Fruit fly (Drosophila melanogaster) whole organism, embryonic: Measurements from ENCODE around the gene corto.

Source experiments
- Abd-B ChIP-seq: fragments of 200-800 bp; sonication (Bioruptor generic); optimal IDR thresholded peaks from 2 replicates; lab custom pipeline; 2018; ENCODE audit warnings: missing biosample characterization, mild to moderate bottlenecking, missing genetic modification characterization, moderate library complexity
- Atf3 ChIP-seq: fragments of 200-800 bp; sonication (Bioruptor generic); optimal IDR thresholded peaks from 3 replicates; lab custom pipeline; 2016; ENCODE audit warnings: missing biosample characterization, missing genetic modification characterization
- Bteb2 ChIP-seq: fragments of 200-800 bp; sonication (Bioruptor generic); optimal IDR thresholded peaks from 2 replicates; lab custom pipeline; 2016; ENCODE audit warnings: missing biosample characterization, missing genetic modification characterization
- CG10209 ChIP-seq: fragments of 200-800 bp; sonication (Bioruptor generic); optimal IDR thresholded peaks from 3 replicates; lab custom pipeline; 2017; ENCODE audit warnings: missing biosample characterization, mild to moderate bottlenecking, missing genetic modification characterization, missing genetic modification reagents
- CG10431 ChIP-seq: fragments of 200-800 bp; sonication (Bioruptor generic); optimal IDR thresholded peaks from 3 replicates; lab custom pipeline; 2018; ENCODE audit warnings: missing biosample characterization, mild to moderate bottlenecking, missing genetic modification characterization
- CG12071 ChIP-seq: fragments of 200-800 bp; sonication (Bioruptor generic); optimal IDR thresholded peaks from 3 replicates; lab custom pipeline; 2018; ENCODE audit warnings: missing biosample characterization, mild to moderate bottlenecking, missing genetic modification characterization
- CG14860 ChIP-seq: fragments of 200-800 bp; sonication (Bioruptor generic); IDR thresholded peaks from 3 replicates; pipeline ENCODE4 v1.3.6; 2022; ENCODE audit warnings: missing biosample characterization, missing genetic modification characterization; ENCODE audit not compliant: partially characterized antibody
- CG15269 ChIP-seq: fragments of 200-800 bp; sonication (Bioruptor generic); optimal IDR thresholded peaks from 2 replicates; lab custom pipeline; 2018; ENCODE audit warnings: missing biosample characterization, mild to moderate bottlenecking, missing genetic modification characterization, moderate library complexity
- CG15514 ChIP-seq: fragments of 200-800 bp; sonication (Bioruptor generic); optimal IDR thresholded peaks from 3 replicates; lab custom pipeline; 2017; ENCODE audit warnings: missing biosample characterization, missing genetic modification characterization, mild to moderate bottlenecking, moderate library complexity, missing genetic modification reagents
- CG1603 ChIP-seq: fragments of 200-800 bp; sonication (Bioruptor generic); optimal IDR thresholded peaks from 2 replicates; lab custom pipeline; 2019; ENCODE audit warnings: missing biosample characterization, mild to moderate bottlenecking, missing genetic modification characterization, moderate library complexity
- CG16863 ChIP-seq: fragments of 200-800 bp; sonication (Bioruptor generic); optimal IDR thresholded peaks from 3 replicates; lab custom pipeline; 2016; ENCODE audit warnings: missing biosample characterization, missing genetic modification characterization
- CG18262 ChIP-seq: fragments of 200-800 bp; optimal IDR thresholded peaks from 3 replicates; lab custom pipeline; 2019; ENCODE audit warnings: missing biosample characterization, mild to moderate bottlenecking, missing genetic modification characterization, moderate library complexity
- CG18476 ChIP-seq: fragments of 200-800 bp; sonication (Bioruptor generic); optimal IDR thresholded peaks from 2 replicates; lab custom pipeline; 2016; ENCODE audit warnings: missing biosample characterization, mild to moderate bottlenecking, missing genetic modification characterization
- CG18599 ChIP-seq: fragments of 200-800 bp; sonication (Bioruptor generic); optimal IDR thresholded peaks from 3 replicates; lab custom pipeline; 2017; ENCODE audit warnings: missing biosample characterization, missing genetic modification characterization, mild to moderate bottlenecking, moderate library complexity, missing genetic modification reagents
- CG4854 ChIP-seq: fragments of 200-800 bp; sonication (Bioruptor generic); optimal IDR thresholded peaks from 2 replicates; lab custom pipeline; 2016; ENCODE audit warnings: missing biosample characterization, missing genetic modification characterization, inconsistent platforms
- CG6854 ChIP-seq: fragments of 200-800 bp; sonication (Bioruptor generic); optimal IDR thresholded peaks from 3 replicates; lab custom pipeline; 2017; ENCODE audit warnings: missing biosample characterization, mild to moderate bottlenecking, missing genetic modification characterization
- CG7786 ChIP-seq: fragments of 200-800 bp; sonication (Bioruptor generic); optimal IDR thresholded peaks from 2 replicates; lab custom pipeline; 2016; ENCODE audit warnings: missing biosample characterization, missing genetic modification characterization
- Deaf1 ChIP-seq: fragments of 200-800 bp; optimal IDR thresholded peaks from 3 replicates; lab custom pipeline; 2019; ENCODE audit warnings: missing biosample characterization, mild to moderate bottlenecking, missing genetic modification characterization, moderate library complexity
- Eip74EF ChIP-seq, 2 experiments: fragments of 200-800 bp in 1 of 2; fragments of >200 bp in 1 of 2; sonication (Bioruptor generic) in 1 of 2; optimal IDR thresholded peaks; 2 replicates each; lab custom pipeline; 2017 to 2019; ENCODE audit warnings: missing biosample characterization in 2 of 2, missing genetic modification characterization in 2 of 2, mild to moderate bottlenecking in 1 of 2, moderate library complexity in 1 of 2
- Elba2 ChIP-seq: fragments of 200-800 bp; sonication (Bioruptor generic); optimal IDR thresholded peaks from 3 replicates; lab custom pipeline; 2016; ENCODE audit warnings: missing biosample characterization, missing genetic modification characterization
- H15 ChIP-seq: fragments of 200-800 bp; sonication (Bioruptor generic); IDR thresholded peaks from 3 replicates; pipeline ENCODE4 v1.3.6; 2022; ENCODE audit warnings: missing biosample characterization, missing genetic modification characterization
- HLH3B ChIP-seq: fragments of 200-800 bp; sonication (Bioruptor generic); IDR thresholded peaks from 2 replicates; pipeline ENCODE4 v1.3.6; 2022; ENCODE audit warnings: missing biosample characterization, missing genetic modification characterization
- Hmx ChIP-seq: fragments of 200-800 bp; sonication (Bioruptor generic); optimal IDR thresholded peaks from 2 replicates; lab custom pipeline; 2016; ENCODE audit warnings: missing biosample characterization, missing genetic modification characterization
- Kr ChIP-seq: fragments of 200-800 bp; sonication (Bioruptor generic); optimal IDR thresholded peaks from 2 replicates; lab custom pipeline; 2017; ENCODE audit warnings: missing biosample characterization, mild to moderate bottlenecking, missing genetic modification characterization
- Med ChIP-seq: fragments of 200-800 bp; sonication (Bioruptor generic); peaks from one replicate; lab custom pipeline; 2016; ENCODE audit warnings: missing biosample characterization, missing genetic modification characterization, mild to moderate bottlenecking, inconsistent platforms, moderate library complexity
- Poxn ChIP-seq: fragments of 200-800 bp; sonication (Bioruptor generic); IDR thresholded peaks from 2 replicates; pipeline ENCODE4 v1.3.6; 2022; ENCODE audit warnings: missing biosample characterization, missing genetic modification characterization
- Usf ChIP-seq: fragments of 200-800 bp; sonication (Bioruptor generic); optimal IDR thresholded peaks from 2 replicates; lab custom pipeline; 2017; ENCODE audit warnings: missing genotype, missing biosample characterization, missing genetic modification characterization
- abd-A ChIP-seq: fragments of 200-800 bp; sonication (Bioruptor generic); optimal IDR thresholded peaks from 3 replicates; lab custom pipeline; 2019; ENCODE audit warnings: missing biosample characterization, mild to moderate bottlenecking, missing genetic modification characterization, moderate library complexity
- caup ChIP-seq: fragments of 200-800 bp; sonication (Bioruptor generic); optimal IDR thresholded peaks from 3 replicates; lab custom pipeline; 2017; ENCODE audit warnings: missing biosample characterization, mild to moderate bottlenecking, missing genetic modification characterization, moderate library complexity; ENCODE audit not compliant: severe bottlenecking
- cg ChIP-seq: fragments of 200-800 bp; sonication (Bioruptor generic); optimal IDR thresholded peaks from 3 replicates; lab custom pipeline; 2019; ENCODE audit warnings: missing biosample characterization, mild to moderate bottlenecking, missing genetic modification characterization, moderate library complexity
- crol ChIP-seq: fragments of 200-800 bp; sonication (Bioruptor generic); IDR thresholded peaks from 2 replicates; pipeline ENCODE4 v1.3.6; 2022; ENCODE audit warnings: missing biosample characterization, missing genetic modification characterization
- dysf ChIP-seq: fragments of 200-800 bp; sonication (Bioruptor generic); IDR thresholded peaks from 3 replicates; pipeline ENCODE4 v1.3.6; 2022; ENCODE audit warnings: missing biosample characterization, missing genetic modification characterization
- esg ChIP-seq: fragments of 200-800 bp; sonication (Bioruptor generic); conservative IDR thresholded peaks from 2 replicates; pipeline ENCODE4 v1.3.6; 2022; ENCODE audit warnings: missing biosample characterization, missing genetic modification characterization
- eve ChIP-seq, 2 experiments: fragments of >200 bp; optimal IDR thresholded peaks; 2 replicates each; lab custom pipeline; 2017; ENCODE audit warnings: missing biosample characterization in 2 of 2, missing genetic modification characterization in 2 of 2
- gem ChIP-seq: fragments of 200-800 bp; sonication (Bioruptor generic); optimal IDR thresholded peaks from 2 replicates; lab custom pipeline; 2019; ENCODE audit warnings: missing biosample characterization, mild to moderate bottlenecking, missing genetic modification characterization, moderate library complexity
- grn ChIP-seq: fragments of 200-800 bp; sonication (Bioruptor generic); optimal IDR thresholded peaks from 3 replicates; lab custom pipeline; 2017; ENCODE audit warnings: missing biosample characterization, missing genetic modification characterization
- lov ChIP-seq, 2 experiments: fragments of 200-800 bp in 1 of 2; fragments of >200 bp in 1 of 2; sonication (Bioruptor generic) in 1 of 2; IDR thresholded peaks in 1 of 2; optimal IDR thresholded peaks in 1 of 2; 2 replicates in 1 of 2; 3 replicates in 1 of 2; pipeline versions ENCODE4 v1.3.6 to Lab custom; 2017 to 2022; ENCODE audit warnings: missing biosample characterization in 1 of 2, missing genetic modification characterization in 1 of 2
- pros ChIP-seq: fragments of 200-800 bp; sonication (Bioruptor generic); optimal IDR thresholded peaks from 3 replicates; lab custom pipeline; 2019; ENCODE audit warnings: missing biosample characterization, mild to moderate bottlenecking, missing genetic modification characterization, moderate library complexity
- sens ChIP-seq: fragments of 200-800 bp; sonication (Bioruptor generic); peaks from one replicate; lab custom pipeline; 2016; ENCODE audit warnings: missing biosample characterization, missing genetic modification characterization
- tap ChIP-seq: fragments of 200-800 bp; optimal IDR thresholded peaks from 3 replicates; lab custom pipeline; 2019; ENCODE audit warnings: missing biosample characterization, mild to moderate bottlenecking, missing genetic modification characterization, moderate library complexity
- tll ChIP-seq, 2 experiments: fragments of 200-800 bp in 1 of 2; fragments of >200 bp in 1 of 2; sonication (Bioruptor generic) in 1 of 2; optimal IDR thresholded peaks; 2 replicates each; lab custom pipeline; 2017 to 2019; ENCODE audit warnings: missing biosample characterization in 2 of 2, missing genetic modification characterization in 2 of 2, mild to moderate bottlenecking in 1 of 2, moderate library complexity in 1 of 2
- toy ChIP-seq: fragments of 200-800 bp; sonication (Bioruptor generic); IDR thresholded peaks from 2 replicates; pipeline ENCODE4 v1.3.6; 2022; ENCODE audit warnings: missing biosample characterization, missing genetic modification characterization
- twi ChIP-seq: fragments of 200-800 bp; optimal IDR thresholded peaks from 2 replicates; lab custom pipeline; 2019; ENCODE audit warnings: missing biosample characterization, mild to moderate bottlenecking, missing genetic modification characterization, moderate library complexity
- unc-4 ChIP-seq: fragments of 200-800 bp; sonication (Bioruptor generic); IDR thresholded peaks from 2 replicates; pipeline ENCODE4 v1.3.6; 2022; ENCODE audit warnings: missing biosample characterization, missing genetic modification characterization; ENCODE audit not compliant: partially characterized antibody
- vvl ChIP-seq: fragments of 200-800 bp; sonication (Bioruptor generic); IDR thresholded peaks from 2 replicates; pipeline ENCODE4 v1.3.6; 2022; ENCODE audit warnings: missing biosample characterization, missing genetic modification characterization
- wor ChIP-seq: fragments of 200-800 bp; sonication (Bioruptor generic); IDR thresholded peaks from 2 replicates; pipeline ENCODE4 v1.3.6; 2022; ENCODE audit warnings: missing biosample characterization, missing genetic modification characterization

The corto gene

DNA sequence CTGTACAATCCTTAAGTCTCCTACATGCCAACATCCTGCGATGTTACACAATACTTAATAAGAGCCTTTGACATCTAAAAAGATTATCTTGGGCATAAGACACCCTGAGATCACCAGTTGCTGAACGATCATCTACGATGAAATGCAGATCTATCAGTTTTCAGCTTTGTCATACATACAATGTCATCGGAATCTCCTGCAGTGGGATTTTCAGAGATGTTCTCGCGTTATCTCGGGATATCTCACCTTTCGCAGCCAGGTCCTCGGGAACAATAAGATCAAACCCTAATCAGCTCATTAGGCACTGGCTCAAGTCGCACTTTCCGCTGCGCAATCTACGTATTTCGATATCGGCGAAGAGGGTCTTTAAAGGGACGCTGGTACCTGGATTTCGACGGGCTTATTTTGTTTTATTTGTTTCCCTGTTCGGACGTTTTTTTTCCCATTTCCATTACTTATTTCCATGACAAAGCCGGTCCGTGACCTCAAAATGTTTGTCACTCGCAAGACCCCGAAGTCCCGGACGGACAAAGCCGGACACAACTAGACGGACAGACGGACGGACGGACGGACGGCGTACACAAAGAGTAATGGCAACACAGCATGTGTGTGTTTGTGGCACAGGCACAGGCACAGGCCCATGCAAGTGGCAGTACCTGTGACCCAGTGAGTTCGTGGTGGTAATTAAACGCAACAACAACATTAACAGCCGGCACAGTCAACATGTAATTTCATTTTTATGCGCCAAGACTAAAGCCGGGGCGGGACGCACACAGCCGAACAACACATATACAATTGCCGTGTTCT, 48.0 kb downstream of the corto start (continued):
- TF ChIP-seq CG6854 (GFP tag; lab: Kevin White, UChicago) (no peak), CG15269 (tag; lab: Kevin White, UChicago) (no peak), CG7786 (no peak), twi (tag; lab: Kevin White, UChicago) (peak; percentile 92), H15 (GFP tag; lab: Robert Waterston, UW) (no peak), lov (optimal IDR thresholded peaks at IDR 0.05; lab: Kevin White, UChicago) (no peak), lov (GFP tag; IDR thresholded peaks at IDR 0.05; lab: Robert Waterston, UW) (peak; percentile 70; the same call in 2 of the 3 replicates), CG4854 (no peak), CG10431 (no peak), HLH3B (peak; percentile 38; the same call in 1 of the 2 replicates), caup (no peak), Abd-B (GFP tag; lab: Kevin White, UChicago) (peak; percentile 9), Kr (GFP tag; lab: Kevin White, UChicago) (peak; percentile 25), unc-4 (GFP tag; lab: Robert Waterston, UW) (no peak), tll (GFP tag; optimal IDR thresholded peaks at IDR 0.05; lab: Kevin White, UChicago) (peak in 1 of 2 experiments; percentile 98), Bteb2 (GFP tag; lab: Kevin White, UChicago) (no peak), pros (GFP tag; lab: Kevin White, UChicago) (peak; percentile 69), cg (GFP tag; lab: Kevin White, UChicago) (peak; percentile 60), grn (peak; percentile 92), CG16863 (GFP tag; lab: Kevin White, UChicago) (no peak), CG18476 (no peak), Hmx (GFP tag; lab: Kevin White, UChicago) (no peak), Poxn (GFP tag; lab: Robert Waterston, UW) (no peak), tap (no peak), esg (no peak), sens (peak; percentile 74)

DNA sequence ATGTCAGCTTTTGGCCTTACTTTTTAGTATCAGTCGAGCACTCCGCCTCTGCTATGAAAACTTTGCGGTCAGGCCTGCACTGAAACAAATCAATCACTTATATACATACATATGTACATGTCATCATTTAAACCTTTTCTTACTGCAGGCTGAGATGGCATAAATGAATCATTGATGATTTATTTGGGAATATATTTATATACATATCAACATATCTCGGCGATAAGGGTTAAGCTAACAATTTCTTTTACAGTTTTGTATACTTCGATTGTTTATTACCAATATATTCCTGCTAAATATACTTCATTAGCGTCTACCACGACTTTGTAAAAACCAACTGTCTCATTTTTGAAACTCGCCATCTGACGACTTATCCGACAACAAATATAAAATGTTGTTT, 49.3 kb downstream of the corto start:
- TF ChIP-seq Atf3 (GFP tag; lab: Kevin White, UChicago) (no peak), CG1603 (tag; lab: Kevin White, UChicago) (peak; percentile 0), sens (peak; percentile 53), eve (GFP tag; optimal IDR thresholded peaks at IDR 0.05; lab: Kevin White, UChicago) (peak in 1 of 2 experiments; percentile 49), gem (peak; percentile 4), CG18262 (tag; lab: Kevin White, UChicago) (peak; percentile 6), CG12071 (GFP tag; lab: Kevin White, UChicago) (no peak), Elba2 (GFP tag; lab: Kevin White, UChicago) (no peak)

DNA sequence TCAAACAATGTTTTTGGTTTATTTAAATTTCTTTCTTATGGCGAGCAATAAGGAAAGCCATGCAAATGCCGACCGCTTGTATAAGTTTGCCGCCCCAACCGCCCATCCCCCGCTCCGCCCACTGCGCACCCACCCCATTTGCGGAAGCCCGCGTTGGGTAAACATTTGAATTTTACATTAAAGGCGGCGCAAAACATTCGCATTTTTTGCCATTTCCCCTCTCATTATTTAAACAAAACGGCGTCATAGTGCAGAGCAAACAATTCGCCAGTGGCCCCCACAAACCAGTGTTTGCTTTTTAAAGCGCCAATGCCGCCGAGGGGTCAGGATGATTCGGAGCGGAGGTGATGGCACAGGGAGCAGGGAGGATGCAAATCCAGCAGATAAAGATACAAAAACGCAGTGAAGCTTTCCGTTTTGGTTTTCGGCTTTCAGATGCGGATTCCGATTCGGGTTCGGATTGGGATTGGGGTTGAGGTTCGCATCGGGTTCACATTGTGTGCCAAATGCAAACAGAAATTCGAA, 51.4 kb downstream of the corto start:
- no peak for TF ChIP-seq CG14860
- TF ChIP-seq Med (GFP tag; lab: Kevin White, UChicago): peak; percentile 43
- peak; percentile 15; the same call in 1 of the 2 replicates for TF ChIP-seq vvl (GFP tag; lab: Robert Waterston, UW)
- TF ChIP-seq Eip74EF (GFP tag; optimal IDR thresholded peaks at IDR 0.05; lab: Kevin White, UChicago): peak in 1 of 2 experiments; percentile 1
- no peak for TF ChIP-seq Usf
- 0 out of 3 replicates have a peak, but pooled peaks have one; percentile 27 for TF ChIP-seq dysf (GFP tag; lab: Robert Waterston, UW)
- TF ChIP-seq sens: peak; percentile 9
- TF ChIP-seq CG10209 (GFP tag; lab: Kevin White, UChicago): peak; percentile 18
- peak; percentile 36; the same call in 1 of the 2 replicates for TF ChIP-seq crol (GFP tag; lab: Robert Waterston, UW)
- TF ChIP-seq abd-A (tag; lab: Kevin White, UChicago): peak; percentile 33
- no peak for TF ChIP-seq HLH3B
- peak; percentile 6; the same call in 1 of the 2 replicates for TF ChIP-seq toy (GFP tag; lab: Robert Waterston, UW)
- no peak for TF ChIP-seq wor (GFP tag; lab: Robert Waterston, UW)
- TF ChIP-seq Deaf1 (tag; lab: Kevin White, UChicago): peak; percentile 5
- TF ChIP-seq CG15514 (GFP tag; lab: Kevin White, UChicago): peak; percentile 15
- TF ChIP-seq CG18599 (GFP tag; lab: Kevin White, UChicago): peak; percentile 40
